Fruit fly (Drosophila melanogaster) whole organism, embryonic: Measurements from ENCODE around the gene CG9691.

ENCODE experiments used
- Ada2b ChIP-seq: fragments of 200-800 bp; sonication (Bioruptor generic); IDR thresholded peaks from 2 replicates; pipeline ENCODE4 v1.3.6; 2022; ENCODE audit warnings: missing biosample characterization, missing genetic modification characterization
- Adf1 ChIP-seq: fragments of 200-800 bp; sonication (Bioruptor generic); IDR thresholded peaks from 2 replicates; pipeline ENCODE4 v1.3.6; 2022; ENCODE audit warnings: missing biosample characterization, missing genetic modification characterization
- B-H1 ChIP-seq: fragments of 200-800 bp; sonication (Bioruptor generic); IDR thresholded peaks from 3 replicates; pipeline ENCODE4 v1.3.6; 2022; ENCODE audit warnings: missing biosample characterization, missing genetic modification characterization
- CG10431 ChIP-seq: fragments of 200-800 bp; sonication (Bioruptor generic); optimal IDR thresholded peaks from 3 replicates; lab custom pipeline; 2018; ENCODE audit warnings: missing biosample characterization, mild to moderate bottlenecking, missing genetic modification characterization
- CG10654 ChIP-seq: fragments of 200-800 bp; sonication (Bioruptor generic); optimal IDR thresholded peaks from 2 replicates; lab custom pipeline; 2016; ENCODE audit warnings: missing biosample characterization, missing genetic modification characterization
- CG11093 ChIP-seq: fragments of 200-800 bp; sonication (Bioruptor generic); IDR thresholded peaks from 3 replicates; pipeline ENCODE4 v1.3.6; 2022; ENCODE audit warnings: missing biosample characterization, missing genetic modification characterization
- CG11247 ChIP-seq: fragments of 200-800 bp; sonication (Bioruptor generic); IDR thresholded peaks from 2 replicates; pipeline ENCODE4 v1.3.6; 2022; ENCODE audit warnings: missing biosample characterization, missing genetic modification characterization
- CG11695 ChIP-seq: fragments of 200-800 bp; sonication (Bioruptor generic); IDR thresholded peaks from 3 replicates; pipeline ENCODE4 v1.3.6; 2022; ENCODE audit warnings: missing biosample characterization, missing genetic modification characterization
- CG12659 ChIP-seq: fragments of 200-800 bp; sonication (Bioruptor generic); optimal IDR thresholded peaks from 3 replicates; lab custom pipeline; 2017; ENCODE audit warnings: mild to moderate bottlenecking, missing biosample characterization, missing genetic modification reagents, missing genetic modification characterization
- CG14050 ChIP-seq: fragments of 200-800 bp; sonication (Bioruptor generic); IDR thresholded peaks from 3 replicates; pipeline ENCODE4 v1.3.6; 2022; ENCODE audit warnings: missing biosample characterization, missing genetic modification characterization
- CG14965 ChIP-seq: fragments of 200-800 bp; sonication (Bioruptor generic); optimal IDR thresholded peaks from 2 replicates; lab custom pipeline; 2016; ENCODE audit warnings: missing biosample characterization, missing genetic modification characterization, borderline replicate concordance
- CG15601 ChIP-seq: fragments of 200-800 bp; sonication (Bioruptor generic); optimal IDR thresholded peaks from 3 replicates; lab custom pipeline; 2019; ENCODE audit warnings: missing biosample characterization, mild to moderate bottlenecking, missing genetic modification characterization, moderate library complexity
- CG1603 ChIP-seq: fragments of 200-800 bp; sonication (Bioruptor generic); optimal IDR thresholded peaks from 2 replicates; lab custom pipeline; 2019; ENCODE audit warnings: missing biosample characterization, mild to moderate bottlenecking, missing genetic modification characterization, moderate library complexity
- CG17829 ChIP-seq: fragments of 200-800 bp; optimal IDR thresholded peaks from 2 replicates; lab custom pipeline; 2019; ENCODE audit warnings: missing biosample characterization, mild to moderate bottlenecking, missing genetic modification characterization, moderate library complexity
- CG18262 ChIP-seq: fragments of 200-800 bp; optimal IDR thresholded peaks from 3 replicates; lab custom pipeline; 2019; ENCODE audit warnings: missing biosample characterization, mild to moderate bottlenecking, missing genetic modification characterization, moderate library complexity
- CG18599 ChIP-seq: fragments of 200-800 bp; sonication (Bioruptor generic); optimal IDR thresholded peaks from 3 replicates; lab custom pipeline; 2017; ENCODE audit warnings: missing biosample characterization, missing genetic modification characterization, mild to moderate bottlenecking, moderate library complexity, missing genetic modification reagents
- CG34376 ChIP-seq: fragments of 200-800 bp; sonication (Bioruptor generic); optimal IDR thresholded peaks from 2 replicates; lab custom pipeline; 2018; ENCODE audit warnings: missing biosample characterization, mild to moderate bottlenecking, missing genetic modification characterization
- CG4424 ChIP-seq: fragments of 200-800 bp; sonication (Bioruptor generic); optimal IDR thresholded peaks from 3 replicates; lab custom pipeline; 2016; ENCODE audit warnings: missing biosample characterization, missing genetic modification characterization
- CG7357 ChIP-seq: fragments of 200-800 bp; sonication (Bioruptor generic); IDR thresholded peaks from 3 replicates; pipeline ENCODE4 v1.3.6; 2022; ENCODE audit warnings: missing biosample characterization, missing genetic modification characterization
- CG9727 ChIP-seq: fragments of 200-800 bp; sonication (Bioruptor generic); optimal IDR thresholded peaks from 3 replicates; lab custom pipeline; 2017; ENCODE audit warnings: missing biosample characterization, mild to moderate bottlenecking, missing genetic modification characterization
- CG9932 ChIP-seq: fragments of 200-800 bp; sonication (Bioruptor generic); IDR thresholded peaks from 2 replicates; pipeline ENCODE4 v1.3.6; 2022; ENCODE audit warnings: missing biosample characterization, missing genetic modification characterization
- CrebB ChIP-seq: fragments of 200-800 bp; sonication (Bioruptor generic); optimal IDR thresholded peaks from 3 replicates; lab custom pipeline; 2018; ENCODE audit warnings: missing biosample characterization, mild to moderate bottlenecking, missing genetic modification characterization
- Doc2 ChIP-seq: fragments of 200-800 bp; sonication (Bioruptor generic); IDR thresholded peaks from 2 replicates; pipeline ENCODE4 v1.3.6; 2022; ENCODE audit warnings: missing biosample characterization, missing genetic modification characterization
- Ets97D ChIP-seq: fragments of 200-800 bp; sonication (Bioruptor generic); optimal IDR thresholded peaks from 3 replicates; lab custom pipeline; 2016; ENCODE audit warnings: missing biosample characterization, missing genetic modification characterization
- HHEX ChIP-seq: fragments of 200-800 bp; sonication (Bioruptor generic); optimal IDR thresholded peaks from 3 replicates; lab custom pipeline; 2017; ENCODE audit warnings: missing biosample characterization, mild to moderate bottlenecking, missing genetic modification characterization, missing genetic modification reagents
- HmgZ ChIP-seq: fragments of 200-800 bp; sonication (Bioruptor generic); optimal IDR thresholded peaks from 2 replicates; lab custom pipeline; 2018; ENCODE audit warnings: missing biosample characterization, mild to moderate bottlenecking, missing genetic modification characterization
- Lim3 ChIP-seq: fragments of 200-800 bp; sonication (Bioruptor generic); IDR thresholded peaks from 2 replicates; pipeline ENCODE4 v1.3.6; 2022; ENCODE audit warnings: missing biosample characterization, missing genetic modification characterization
- NK7.1 ChIP-seq: fragments of 200-800 bp; sonication (Bioruptor generic); optimal IDR thresholded peaks from 3 replicates; lab custom pipeline; 2016; ENCODE audit warnings: missing biosample characterization, missing genetic modification characterization
- Neu2 ChIP-seq: fragments of 200-800 bp; sonication (Bioruptor generic); optimal IDR thresholded peaks from 3 replicates; lab custom pipeline; 2016; ENCODE audit warnings: missing biosample characterization, missing genetic modification characterization, borderline replicate concordance
- Oli ChIP-seq: fragments of 200-800 bp; sonication (Bioruptor generic); optimal IDR thresholded peaks from 2 replicates; lab custom pipeline; 2018; ENCODE audit warnings: missing biosample characterization, mild to moderate bottlenecking, missing genetic modification characterization, moderate library complexity
- Poxn ChIP-seq: fragments of 200-800 bp; sonication (Bioruptor generic); IDR thresholded peaks from 2 replicates; pipeline ENCODE4 v1.3.6; 2022; ENCODE audit warnings: missing biosample characterization, missing genetic modification characterization
- Sry-β ChIP-seq: fragments of 200-800 bp; sonication (Bioruptor generic); optimal IDR thresholded peaks from 2 replicates; lab custom pipeline; 2018; ENCODE audit warnings: missing biosample characterization, mild to moderate bottlenecking, missing genetic modification characterization, moderate library complexity
- Tbp ChIP-seq: fragments of >200 bp; optimal IDR thresholded peaks from 2 replicates; lab custom pipeline; 2018; ENCODE audit warnings: missing biosample characterization, missing genetic modification characterization
- Usf ChIP-seq: fragments of 200-800 bp; sonication (Bioruptor generic); optimal IDR thresholded peaks from 2 replicates; lab custom pipeline; 2017; ENCODE audit warnings: missing genotype, missing biosample characterization, missing genetic modification characterization
- bowl ChIP-seq: fragments of 200-800 bp; sonication (Bioruptor generic); IDR thresholded peaks from 2 replicates; pipeline ENCODE4 v1.3.6; 2022; ENCODE audit warnings: missing biosample characterization, missing genetic modification characterization
- cato ChIP-seq: fragments of 200-800 bp; sonication (Bioruptor generic); optimal IDR thresholded peaks from 2 replicates; lab custom pipeline; 2016; ENCODE audit warnings: missing biosample characterization, missing genetic modification characterization, borderline replicate concordance
- cwo ChIP-seq: fragments of 200-800 bp; sonication (Bioruptor generic); optimal IDR thresholded peaks from 3 replicates; lab custom pipeline; 2017; ENCODE audit warnings: missing biosample characterization, missing genetic modification characterization, mild to moderate bottlenecking, moderate library complexity, missing genetic modification reagents
- dan ChIP-seq: fragments of 200-800 bp; sonication (Bioruptor generic); IDR thresholded peaks from 2 replicates; pipeline ENCODE4 v1.3.6; 2022; ENCODE audit warnings: missing biosample characterization, missing genetic modification characterization
- dpn ChIP-seq, 2 experiments: fragments of 200-800 bp; sonication (Bioruptor generic); optimal IDR thresholded peaks; 3 replicates each; lab custom pipeline; 2016; ENCODE audit warnings: missing biosample characterization in 2 of 2, missing genetic modification characterization in 2 of 2
- emc ChIP-seq: fragments of 200-800 bp; sonication (Bioruptor generic); optimal IDR thresholded peaks from 2 replicates; lab custom pipeline; 2016; ENCODE audit warnings: missing biosample characterization, missing genetic modification characterization
- en ChIP-seq: fragments of 200-800 bp; sonication (Bioruptor generic); optimal IDR thresholded peaks from 2 replicates; lab custom pipeline; 2016; ENCODE audit warnings: missing biosample characterization, missing genetic modification characterization
- eve ChIP-seq, 2 experiments: fragments of >200 bp; optimal IDR thresholded peaks; 2 replicates each; lab custom pipeline; 2017; ENCODE audit warnings: missing biosample characterization in 2 of 2, missing genetic modification characterization in 2 of 2
- ftz-f1 ChIP-seq: fragments of 200-800 bp; sonication (Bioruptor generic); optimal IDR thresholded peaks from 2 replicates; lab custom pipeline; 2016; ENCODE audit warnings: missing biosample characterization, missing genetic modification characterization
- gcm ChIP-seq: fragments of 200-800 bp; sonication (Bioruptor generic); optimal IDR thresholded peaks from 2 replicates; lab custom pipeline; 2019; ENCODE audit warnings: missing biosample characterization, mild to moderate bottlenecking, missing genetic modification characterization, moderate library complexity
- gro ChIP-seq: fragments of 200-800 bp; sonication (Bioruptor generic); optimal IDR thresholded peaks from 2 replicates; lab custom pipeline; 2016; ENCODE audit warnings: missing biosample characterization, missing genetic modification characterization
- hkb ChIP-seq, 2 experiments: fragments of 200-800 bp in 1 of 2; fragments of >200 bp in 1 of 2; sonication (Bioruptor generic) in 1 of 2; IDR thresholded peaks in 1 of 2; optimal IDR thresholded peaks in 1 of 2; 2 replicates each; pipeline versions ENCODE4 v1.3.6 to Lab custom; 2017 to 2022; ENCODE audit warnings: missing biosample characterization in 1 of 2, missing genetic modification characterization in 1 of 2
- kay ChIP-seq: fragments of 200-800 bp; sonication (Bioruptor generic); optimal IDR thresholded peaks from 2 replicates; lab custom pipeline; 2016; ENCODE audit warnings: missing biosample characterization, missing genetic modification characterization
- kni ChIP-seq: fragments of 200-800 bp; sonication (Bioruptor generic); optimal IDR thresholded peaks from 3 replicates; lab custom pipeline; 2017; ENCODE audit warnings: mild to moderate bottlenecking, missing biosample characterization, missing genetic modification reagents, missing genetic modification characterization
- otp ChIP-seq: fragments of 200-800 bp; sonication (Bioruptor generic); IDR thresholded peaks from 3 replicates; pipeline ENCODE4, ENCODE4 v1.3.6; 2022; ENCODE audit warnings: missing biosample characterization, missing genetic modification characterization
- psq ChIP-seq: fragments of 200-800 bp; sonication (Bioruptor generic); optimal IDR thresholded peaks from 2 replicates; lab custom pipeline; 2017; ENCODE audit warnings: missing biosample characterization, missing genetic modification characterization

The CG9691 gene

DNA sequence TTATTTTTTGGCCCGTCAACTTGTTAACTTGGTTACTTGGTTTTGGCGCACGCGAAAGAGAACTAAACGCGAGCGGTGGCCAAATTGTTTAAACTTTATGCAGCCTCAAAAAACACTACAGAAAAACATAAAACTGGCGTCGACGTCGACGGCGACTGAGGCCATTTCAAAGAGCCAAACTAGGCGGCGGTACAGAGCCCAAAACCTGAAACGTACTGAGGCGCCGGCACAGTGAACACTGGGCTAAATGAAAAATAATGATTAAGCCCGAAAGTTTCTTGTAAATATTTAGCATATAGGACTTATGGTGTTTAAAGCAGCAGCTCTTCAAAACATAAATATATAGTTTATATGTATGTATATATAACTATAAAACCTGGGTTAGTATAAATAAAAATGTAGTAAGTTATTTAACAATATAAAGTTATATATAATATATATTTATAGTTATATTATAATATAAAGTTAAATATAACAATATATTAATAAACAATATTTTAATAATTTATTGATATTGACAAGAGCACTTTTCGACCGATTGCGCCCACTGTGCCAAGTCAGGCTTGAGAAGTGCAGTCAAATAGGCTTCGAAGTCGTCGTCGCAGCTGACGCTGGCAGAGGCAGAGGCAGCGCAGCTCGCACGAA is 15.4 kb downstream of the CG9691 start, which contains the start of gene CG15249 (continued):
- TF ChIP-seq CG10431 (GFP tag; lab: Kevin White, UChicago) (no peak), CG18262 (peak; percentile 84), hkb (optimal IDR thresholded peaks at IDR 0.05; lab: Kevin White, UChicago) (no peak), hkb (GFP tag; IDR thresholded peaks at IDR 0.05; lab: Robert Waterston, UW) (peak; percentile 41; the same call in 1 of the 2 replicates), CG7357 (GFP tag; lab: Robert Waterston, UW) (no peak), NK7.1 (GFP tag; lab: Kevin White, UChicago) (no peak), cato (no peak), CG4424 (GFP tag; lab: Kevin White, UChicago) (peak; percentile 34), Poxn (no peak), CrebB (tag; lab: Kevin White, UChicago) (no peak), CG9932 (no peak), eve (GFP tag; optimal IDR thresholded peaks at IDR 0.05; lab: Kevin White, UChicago) (no peak), Ets97D (GFP tag; lab: Kevin White, UChicago) (no peak), Usf (GFP tag; lab: Kevin White, UChicago) (no peak), Adf1 (peak; percentile 23; the same call in 1 of the 2 replicates), CG9727 (GFP tag; lab: Kevin White, UChicago) (peak; percentile 5), CG17829 (tag; lab: Kevin White, UChicago) (peak; percentile 74), Sry-β (GFP tag; lab: Kevin White, UChicago) (no peak), CG14965 (no peak), CG11695 (GFP tag; lab: Robert Waterston, UW) (no peak), HHEX (GFP tag; lab: Kevin White, UChicago) (peak; percentile 32), en (GFP tag; lab: Kevin White, UChicago) (no peak), CG14050 (GFP tag; lab: Robert Waterston, UW) (no peak), CG12659 (peak; percentile 46), CG11247 (GFP tag; lab: Robert Waterston, UW) (no peak), cwo (GFP tag; lab: Kevin White, UChicago) (peak; percentile 42), Neu2 (GFP tag; lab: Kevin White, UChicago) (no peak), CG10654 (peak; percentile 2), kni (no peak), CG18599 (peak; percentile 49), emc (GFP tag; lab: Kevin White, UChicago) (no peak), dpn (GFP tag; optimal IDR thresholded peaks at IDR 0.05; lab: Kevin White, UChicago) (peak in 1 of 2 experiments; percentile 26), dan (GFP tag; lab: Robert Waterston, UW) (no peak), kay (GFP tag; lab: Kevin White, UChicago) (no peak), Oli (tag; lab: Kevin White, UChicago) (peak; percentile 73), Doc2 (GFP tag; lab: Robert Waterston, UW) (no peak), Tbp (GFP tag; lab: Kevin White, UChicago) (no peak), CG11093 (GFP tag; lab: Robert Waterston, UW) (no peak), gcm (peak; percentile 46), ftz-f1 (GFP tag; lab: Kevin White, UChicago) (no peak), psq (GFP tag; lab: Kevin White, UChicago) (no peak), gro (no peak), CG1603 (tag; lab: Kevin White, UChicago) (no peak), CG34376 (GFP tag; lab: Kevin White, UChicago) (no peak), B-H1 (no peak; the same call in 2 of the 3 replicates), otp (GFP tag; lab: Robert Waterston, UW) (no peak), CG15601 (peak; percentile 55), Lim3 (GFP tag; lab: Robert Waterston, UW) (no peak), Ada2b (GFP tag; lab: Robert Waterston, UW) (no peak), bowl (GFP tag; lab: Robert Waterston, UW) (no peak), HmgZ (tag; lab: Kevin White, UChicago) (no peak)
